Fruit fly (Drosophila melanogaster): Measurements from ENCODE around the gene Dnah3.

- TF ChIP-seq Abd-B (GFP tag; optimal IDR thresholded peaks at IDR 0.05) (no peak), Dfd (GFP tag; optimal IDR thresholded peaks at IDR 0.05) (no peak), psq (GFP tag; optimal IDR thresholded peaks at IDR 0.05) (no peak), OdsH (GFP tag; optimal IDR thresholded peaks at IDR 0.05) (no peak), fru (GFP tag; optimal IDR thresholded peaks at IDR 0.05) (no peak), h (GFP tag; optimal IDR thresholded peaks at IDR 0.05) (no peak), Hr78 (GFP tag; optimal IDR thresholded peaks at IDR 0.05) (no peak)
Observed at dm6 chr3L:4898647-4899046, 37.6 kb downstream of the Dnah3 start, which contains the start of gene hoka.

Data from whole organism, wandering third instar larva.